Fruit fly (Drosophila melanogaster): Measurements from ENCODE around the gene CG43673.

The CG43673 gene

DNA sequence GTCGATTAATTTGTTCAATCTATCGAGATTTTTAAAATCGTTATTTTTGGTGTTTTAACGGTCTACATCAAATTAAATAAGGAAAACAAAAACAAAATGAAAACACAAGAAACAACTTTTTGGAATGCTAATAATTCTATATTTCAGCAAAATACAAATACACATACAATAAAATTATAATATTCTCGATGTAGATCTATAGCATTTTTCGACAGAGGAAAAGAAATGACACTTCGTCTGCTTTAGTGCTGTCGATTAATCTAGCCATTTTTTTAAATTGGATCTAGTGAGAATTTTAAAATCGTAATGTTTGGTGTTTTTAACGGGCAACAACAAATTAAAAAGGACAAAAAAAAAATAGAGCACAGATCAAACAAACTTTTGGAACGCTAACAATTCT, 41.8 kb upstream of the CG43673 start, which contains the start of gene Arp6 (continued):
- TF ChIP-seq CG15479 (GFP tag; optimal IDR thresholded peaks at IDR 0.05) (no peak), CG2116 (GFP tag; optimal IDR thresholded peaks at IDR 0.05) (peak; percentile 40), row (GFP tag; IDR thresholded peaks at IDR 0.05) (peak; percentile 61)

DNA sequence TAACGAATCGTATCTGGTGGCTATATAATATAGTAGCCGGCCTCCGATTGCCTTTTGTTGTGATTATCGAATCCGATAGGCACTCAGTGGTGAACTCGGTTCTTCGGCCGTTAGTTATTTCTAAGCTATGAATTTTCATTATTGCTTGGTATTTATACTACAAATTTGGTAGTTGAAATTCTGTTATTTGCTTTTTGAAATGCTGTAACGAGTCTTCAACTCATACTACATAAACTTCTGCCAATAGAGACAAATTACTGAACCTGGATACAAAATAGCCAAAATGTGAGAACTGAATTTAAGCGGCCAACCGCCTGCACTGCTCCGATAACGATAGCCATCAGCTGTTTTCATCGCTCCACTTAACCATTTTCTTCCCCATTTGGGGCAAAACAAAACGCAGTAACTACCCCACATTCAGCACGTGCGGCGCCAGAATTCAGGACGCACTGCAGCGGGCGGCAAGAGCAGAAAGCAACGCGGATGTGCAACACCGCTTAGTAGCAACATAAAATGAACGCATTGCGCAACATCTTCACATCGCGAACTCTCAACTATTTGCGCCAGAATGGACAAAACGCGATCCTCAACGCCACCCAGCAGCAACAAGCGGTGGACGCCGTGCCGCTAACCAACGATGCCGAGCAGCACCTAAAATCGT, 39.9 kb upstream of the CG43673 start, which contains the start of the genes CG11679 and CG8206:
CG11679 (minus strand) TSS at position 65 of the 661 bp plus-strand sequence.
CG8206 (plus strand) TSS at position 341 of the 661 bp plus-strand sequence.
- TF ChIP-seq CG11695 (GFP tag; IDR thresholded peaks at IDR 0.05) (no peak), fru (optimal IDR thresholded peaks at IDR 0.05) (no peak), ftz-f1 (GFP tag; optimal IDR thresholded peaks at IDR 0.05) (no peak), MESR4 (GFP tag; optimal IDR thresholded peaks at IDR 0.05) (peak; percentile 76), kni (GFP tag; optimal IDR thresholded peaks at IDR 0.05) (peak; percentile 87), pfk (GFP tag; optimal IDR thresholded peaks at IDR 0.05) (no peak), so (GFP tag; IDR thresholded peaks at IDR 0.05) (no peak), CG17612 (GFP tag; IDR thresholded peaks at IDR 0.05) (no peak), CG4854 (GFP tag; optimal IDR thresholded peaks at IDR 0.05) (no peak), CG12299 (tag; optimal IDR thresholded peaks at IDR 0.05) (no peak), mirr (GFP tag; optimal IDR thresholded peaks at IDR 0.05) (no peak), Vsx1 (GFP tag; optimal IDR thresholded peaks at IDR 0.05) (no peak), CG9817 (tag; optimal IDR thresholded peaks at IDR 0.05) (peak; percentile 55), CG11093 (GFP tag; IDR thresholded peaks at IDR 0.05) (peak; percentile 28; the same call in 1 of the 3 replicates), amos (GFP tag; IDR thresholded peaks at IDR 0.05; ENCODE audit: partially characterized antibody) (no peak), sc (optimal IDR thresholded peaks at IDR 0.05) (no peak), sc (GFP tag; optimal IDR thresholded peaks at IDR 0.05) (no peak), CHES-1-like (GFP tag; optimal IDR thresholded peaks at IDR 0.05) (peak; percentile 54), Antp (GFP tag; optimal IDR thresholded peaks at IDR 0.05) (peak; percentile 59), CG13894 (tag; optimal IDR thresholded peaks at IDR 0.05) (peak; percentile 6), Lim3 (GFP tag; IDR thresholded peaks at IDR 0.05) (no peak), crol (GFP tag; IDR thresholded peaks at IDR 0.05) (no peak), jumu (GFP tag; optimal IDR thresholded peaks at IDR 0.05) (peak; percentile 51), Stat92E (GFP tag; optimal IDR thresholded peaks at IDR 0.05) (no peak), al (GFP tag; IDR thresholded peaks at IDR 0.05) (no peak; the same call in 1 of the 2 replicates), CG33557 (GFP tag; optimal IDR thresholded peaks at IDR 0.05) (no peak), knrl (GFP tag; IDR thresholded peaks at IDR 0.05; ENCODE audit: partially characterized antibody) (peak; percentile 32; the same call in 1 of the 3 replicates), zf30C (GFP tag; optimal IDR thresholded peaks at IDR 0.05) (no peak), jing (GFP tag; optimal IDR thresholded peaks at IDR 0.05) (no peak), HmgZ (tag; optimal IDR thresholded peaks at IDR 0.05) (peak; percentile 57), lilli (GFP tag; optimal IDR thresholded peaks at IDR 0.05) (peak; percentile 60), CG2116 (GFP tag; optimal IDR thresholded peaks at IDR 0.05) (peak; percentile 82), klu (GFP tag; IDR thresholded peaks at IDR 0.05) (peak; percentile 19; the same call in 1 of the 2 replicates), Trl (optimal IDR thresholded peaks at IDR 0.05) (no peak), Trl (GFP tag; optimal IDR thresholded peaks at IDR 0.05) (peak; percentile 23), CG10274 (GFP tag; optimal IDR thresholded peaks at IDR 0.05) (no peak), Chrac-16 (GFP tag; optimal IDR thresholded peaks at IDR 0.05) (peak; percentile 24), HmgD (GFP tag; optimal IDR thresholded peaks at IDR 0.05) (peak; percentile 46), twi (tag; optimal IDR thresholded peaks at IDR 0.05) (peak; percentile 11), HLH3B (GFP tag; IDR thresholded peaks at IDR 0.05) (0 out of 2 replicates have a peak, but pooled peaks have one; percentile 10), sens (GFP tag) (peak; percentile 78), ind (GFP tag; optimal IDR thresholded peaks at IDR 0.05) (peak; percentile 30), Deaf1 (tag; optimal IDR thresholded peaks at IDR 0.05) (no peak), CG3995 (GFP tag; optimal IDR thresholded peaks at IDR 0.05) (peak; percentile 86), CG15269 (tag; optimal IDR thresholded peaks at IDR 0.05) (peak; percentile 32), Atf-2 (GFP tag; optimal IDR thresholded peaks at IDR 0.05) (peak; percentile 31), pzg (GFP tag; optimal IDR thresholded peaks at IDR 0.05) (peak; percentile 54)
